Fruit fly (Drosophila melanogaster) whole organism, adult: ENCODE results near the gene Sodq.

Experiments
- CG33017 ChIP-seq: fragments of 200-800 bp; sonication (Bioruptor generic); optimal IDR thresholded peaks from 2 replicates; lab custom pipeline; 2018; ENCODE audit warnings: missing biosample characterization, mild to moderate bottlenecking, missing genetic modification characterization, moderate library complexity
- Mnt ChIP-seq: fragments of 200-800 bp; sonication (Bioruptor generic); optimal IDR thresholded peaks from 2 replicates; lab custom pipeline; 2016; ENCODE audit warnings: missing biosample characterization, mild to moderate bottlenecking, missing genetic modification characterization
- pad ChIP-seq: fragments of 200-800 bp; sonication (Bioruptor generic); optimal IDR thresholded peaks from 3 replicates; lab custom pipeline; 2017; ENCODE audit warnings: missing biosample characterization, missing genetic modification characterization, mild to moderate bottlenecking, moderate library complexity, missing genetic modification reagents
- toe ChIP-seq: fragments of 200-800 bp; sonication (Bioruptor generic); optimal IDR thresholded peaks from 2 replicates; lab custom pipeline; 2016; ENCODE audit warnings: missing biosample characterization, missing genetic modification characterization

dm6 chr3R:25899690-25900089 is 4.1 kb downstream of the Sodq start, which contains the start of gene CG31091:
- TF ChIP-seq pad (no peak), CG33017 (tag; lab: Kevin White, UChicago) (no peak), toe (GFP tag; lab: Kevin White, UChicago) (no peak), Mnt (GFP tag; lab: Kevin White, UChicago) (no peak)
